Worm (Caenorhabditis elegans): ENCODE results near the gene R01H2.7.

R01H2.7 gene

DNA sequence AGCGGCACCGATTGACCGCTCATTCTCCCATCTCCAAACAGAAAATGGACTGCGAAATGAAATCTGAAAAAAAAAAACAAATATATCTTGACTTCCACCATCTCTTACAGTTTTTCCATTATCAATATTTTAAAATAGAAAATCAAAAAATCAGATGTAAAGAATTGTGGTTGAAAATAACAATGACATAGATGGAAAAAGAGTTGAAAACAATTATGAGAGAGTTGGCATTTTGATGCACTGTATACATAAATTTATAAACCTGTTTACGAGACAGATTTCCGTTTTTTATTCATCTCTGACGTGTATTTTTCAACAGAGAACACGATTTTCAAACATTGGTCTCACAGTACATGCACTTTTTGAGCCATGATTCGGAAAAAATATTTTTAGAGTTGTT lies 35.1 kb upstream of the R01H2.7 start, which contains the start of gene ZK418.7:
ZK418.7 (minus strand) TSS at position 101 of the 400 bp plus-strand sequence.
- no peak for TF ChIP-seq F49E8.2 (tag; optimal IDR thresholded peaks at IDR 0.05; ENCODE audit: borderline replicate concordance)
- no peak for TF ChIP-seq dmd-6 (GFP tag; IDR thresholded peaks at IDR 0.05)
- TF ChIP-seq nhr-76 (tag; optimal IDR thresholded peaks at IDR 0.05) = no peak
- TF ChIP-seq lin-15B (tag; optimal IDR thresholded peaks at IDR 0.05) = no peak
- TF ChIP-seq F26F4.8 (GFP tag; conservative IDR thresholded peaks at IDR 0.05) = no peak
- TF ChIP-seq nhr-41 (GFP tag; IDR thresholded peaks at IDR 0.05) = no peak
- no peak for TF ChIP-seq daf-19 (GFP tag; conservative IDR thresholded peaks at IDR 0.05)
- TF ChIP-seq fos-1 (tag; optimal IDR thresholded peaks at IDR 0.05) = no peak
- TF ChIP-seq mes-2 (tag; optimal IDR thresholded peaks at IDR 0.05; ENCODE audit: poor library complexity, severe bottlenecking) = no peak
- no peak for TF ChIP-seq F44E2.7 (GFP tag; IDR thresholded peaks at IDR 0.05)

DNA sequence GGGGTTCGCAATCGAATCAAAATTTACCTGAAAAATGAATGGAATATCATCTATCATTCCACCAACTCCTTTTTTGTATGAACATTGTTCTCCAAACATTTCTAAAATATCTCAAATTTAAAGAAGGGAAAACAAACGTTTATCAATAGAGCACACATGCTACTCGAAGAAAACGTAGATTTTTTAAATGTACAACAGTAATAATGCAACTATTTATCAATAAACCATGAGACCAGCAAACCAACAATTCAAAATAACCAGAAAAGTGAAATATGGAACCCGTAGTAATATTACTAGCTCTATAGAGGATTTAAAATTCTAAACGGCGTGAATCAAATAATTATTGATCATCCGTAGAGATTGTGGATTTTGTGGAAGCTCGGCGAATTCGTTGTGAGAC lies 33.2 kb upstream of the R01H2.7 start, which contains the start of gene ZK418.6:
ZK418.6 (minus strand) TSS at position 101 of the 400 bp plus-strand sequence.
- TF ChIP-seq duxl-1 (tag; optimal IDR thresholded peaks at IDR 0.05; ENCODE audit: poor library complexity) = no peak
- no peak for TF ChIP-seq ZK546.5 (tag; optimal IDR thresholded peaks at IDR 0.05)
- TF ChIP-seq saeg-2 (GFP tag; IDR thresholded peaks at IDR 0.05) = no peak
- no peak for TF ChIP-seq zfp-3 (GFP tag; conservative IDR thresholded peaks at IDR 0.05)

- no peak for TF ChIP-seq rbr-2 (tag; optimal IDR thresholded peaks at IDR 0.05)
- TF ChIP-seq dpl-1 (GFP tag; optimal IDR thresholded peaks at IDR 0.05) = no peak
- TF ChIP-seq daf-12 (tag; optimal IDR thresholded peaks at IDR 0.05) = no peak
- TF ChIP-seq mdl-1 (tag; optimal IDR thresholded peaks at IDR 0.05) = no peak
- no peak for TF ChIP-seq nhr-25 (tag; optimal IDR thresholded peaks at IDR 0.05; ENCODE audit: borderline replicate concordance, insufficient read depth)
- TF ChIP-seq nhr-6 (tag; optimal IDR thresholded peaks at IDR 0.05) = no peak
- TF ChIP-seq unc-62 (GFP tag; optimal IDR thresholded peaks at IDR 0.05 in 1 of 2) = no peak
- TF ChIP-seq unc-62 (tag; optimal IDR thresholded peaks at IDR 0.05) = no peak
- no peak for TF ChIP-seq gei-8 (GFP tag; optimal IDR thresholded peaks at IDR 0.05)
- no peak for TF ChIP-seq spr-3 (GFP tag; optimal IDR thresholded peaks at IDR 0.05)
- TF ChIP-seq lin-29 (GFP tag; IDR thresholded peaks at IDR 0.05) = no peak
- TF ChIP-seq ceh-82 (tag; optimal IDR thresholded peaks at IDR 0.05) = no peak
- TF ChIP-seq daf-8 (GFP tag; IDR thresholded peaks at IDR 0.05) = no peak
- TF ChIP-seq zip-2 (tag; optimal IDR thresholded peaks at IDR 0.05) = no peak
- TF ChIP-seq Y48G9A.11 (GFP tag; IDR thresholded peaks at IDR 0.05) = no peak
- TF ChIP-seq daf-16 (GFP tag; optimal IDR thresholded peaks at IDR 0.05) = no peak
- no peak for TF ChIP-seq daf-16 (tag; optimal IDR thresholded peaks at IDR 0.05)
- TF ChIP-seq nhr-11 (tag; optimal IDR thresholded peaks at IDR 0.05) = no peak
- no peak for TF ChIP-seq nhr-237 (tag; optimal IDR thresholded peaks at IDR 0.05)
These were observed 30.8 kb upstream of the R01H2.7 start, which contains the start of gene ZK418.13 for ce11 chrIII:7076386-7076785. Gene ZK418.13 (minus strand): TSS chrIII:7076486.

DNA sequence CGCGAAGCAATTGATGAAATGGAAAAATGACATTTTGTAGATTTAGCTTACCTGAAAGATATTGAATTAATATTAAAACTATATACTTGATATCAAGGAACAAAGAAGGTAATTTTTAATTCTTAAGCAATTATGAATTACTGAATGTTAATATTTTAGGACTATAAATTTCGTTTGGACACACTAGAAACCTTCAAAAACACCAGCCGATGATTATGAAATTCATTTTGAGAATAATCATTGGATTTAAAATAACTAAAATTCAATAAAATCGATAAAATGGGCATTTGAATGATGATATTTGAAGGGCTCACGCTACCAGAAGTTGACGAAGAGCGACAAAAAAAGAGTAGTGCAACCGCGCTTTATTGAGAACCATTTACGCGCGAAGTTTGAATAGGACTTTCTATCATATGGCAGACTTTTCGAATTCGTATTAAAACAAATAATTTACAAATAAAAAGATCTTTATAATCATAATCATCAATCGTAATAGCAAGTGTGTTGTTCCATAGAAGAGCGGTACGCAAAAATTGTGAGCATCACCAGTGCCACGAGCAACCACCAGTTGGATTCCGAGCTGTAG lies 28.4 kb upstream of the R01H2.7 start, which contains the start of gene ZK418.5:
ZK418.5 (minus strand) TSS at position 51 of the 586 bp plus-strand sequence.
- no peak for TF ChIP-seq Y105C5A.15 (GFP tag; IDR thresholded peaks at IDR 0.05)
- peak; percentile 29 for TF ChIP-seq nhr-28 (tag; optimal IDR thresholded peaks at IDR 0.05)
- peak; percentile 95 for TF ChIP-seq dpl-1 (GFP tag; optimal IDR thresholded peaks at IDR 0.05)
- peak; percentile 95 for TF ChIP-seq lin-38 (GFP tag; IDR thresholded peaks at IDR 0.05)
- no peak for TF ChIP-seq F49E8.2 (tag; optimal IDR thresholded peaks at IDR 0.05; ENCODE audit: borderline replicate concordance)
- TF ChIP-seq unc-62 (GFP tag; optimal IDR thresholded peaks at IDR 0.05 in 1 of 2) = peak in 1 of 2 experiments; percentile 92
- TF ChIP-seq unc-62 (tag; optimal IDR thresholded peaks at IDR 0.05) = no peak
- TF ChIP-seq mdt-29 (GFP tag; IDR thresholded peaks at IDR 0.05) = no peak
- no peak for TF ChIP-seq dve-1 (tag; optimal IDR thresholded peaks at IDR 0.05; ENCODE audit: insufficient read depth)
- TF ChIP-seq mes-2 (tag; optimal IDR thresholded peaks at IDR 0.05; ENCODE audit: poor library complexity, severe bottlenecking) = no peak
- peak; percentile 24 for TF ChIP-seq rbr-2 (tag; optimal IDR thresholded peaks at IDR 0.05)
- TF ChIP-seq jun-1 (tag; optimal IDR thresholded peaks at IDR 0.05) = no peak
- TF ChIP-seq mdl-1 (tag; optimal IDR thresholded peaks at IDR 0.05) = no peak
- no peak for TF ChIP-seq F37D6.2 (tag; optimal IDR thresholded peaks at IDR 0.05)
- no peak for TF ChIP-seq nhr-25 (tag; optimal IDR thresholded peaks at IDR 0.05; ENCODE audit: borderline replicate concordance, insufficient read depth)
- TF ChIP-seq dmd-6 (GFP tag; IDR thresholded peaks at IDR 0.05) = 0 out of 2 replicates have a peak, but pooled peaks have one; percentile 9
- TF ChIP-seq php-3 (GFP tag; IDR thresholded peaks at IDR 0.05) = no peak
- peak; percentile 25 for TF ChIP-seq T20F7.1 (GFP tag; optimal IDR thresholded peaks at IDR 0.05)
- no peak for TF ChIP-seq lin-29 (GFP tag; IDR thresholded peaks at IDR 0.05)
- no peak for TF ChIP-seq hlh-11 (tag; optimal IDR thresholded peaks at IDR 0.05)
- TF ChIP-seq R02D3.7 (tag; optimal IDR thresholded peaks at IDR 0.05) = no peak
- no peak for TF ChIP-seq lsy-2 (tag; optimal IDR thresholded peaks at IDR 0.05)
